Fruit fly (Drosophila melanogaster) whole organism, wandering third instar larva: Measurements from ENCODE around the gene CG9173.
A peak's percentile ranks its signal among the peaks of the same experiment; 100 is the strongest.

ENCODE experiments used
- Abd-B ChIP-seq: fragments of >200 bp; optimal IDR thresholded peaks from 2 replicates; lab custom pipeline; 2017; ENCODE audit warnings: missing biosample characterization, missing genetic modification characterization
- CG32264 ChIP-seq: fragments of 200-800 bp; sonication (Bioruptor generic); optimal IDR thresholded peaks from 2 replicates; lab custom pipeline; 2016; ENCODE audit warnings: missing biosample characterization, missing genetic modification characterization
- CG9705 ChIP-seq: fragments of 200-800 bp; sonication (Bioruptor generic); optimal IDR thresholded peaks from 2 replicates; lab custom pipeline; 2018; ENCODE audit warnings: missing biosample characterization, mild to moderate bottlenecking, missing genetic modification characterization
- CrebA ChIP-seq: fragments of 200-800 bp; sonication (Bioruptor generic); optimal IDR thresholded peaks from 2 replicates; lab custom pipeline; 2016; ENCODE audit warnings: missing biosample characterization, mild to moderate bottlenecking, missing genetic modification characterization, borderline replicate concordance
- Dfd ChIP-seq: fragments of >200 bp; optimal IDR thresholded peaks from 2 replicates; lab custom pipeline; 2017; ENCODE audit warnings: missing biosample characterization, missing genetic modification characterization
- Dif ChIP-seq: fragments of 200-275, 200-300 bp; sonication (Bioruptor generic); optimal IDR thresholded peaks from 2 replicates; lab custom pipeline; 2018; ENCODE audit warnings: missing biosample characterization, missing genetic modification characterization; ENCODE audit not compliant: partially characterized antibody
- GATAd ChIP-seq: sonication (Bioruptor generic); optimal IDR thresholded peaks from 2 replicates; lab custom pipeline; 2016; ENCODE audit warnings: missing biosample characterization, missing genetic modification characterization
- HLH106 ChIP-seq: fragments of 200-800 bp; optimal IDR thresholded peaks from 3 replicates; lab custom pipeline; 2019; ENCODE audit warnings: missing biosample characterization, mild to moderate bottlenecking, missing genetic modification characterization, moderate library complexity
- Hnf4 ChIP-seq: fragments of 200-800 bp; sonication (Bioruptor generic); optimal IDR thresholded peaks from 2 replicates; lab custom pipeline; 2016; ENCODE audit warnings: missing biosample characterization, mild to moderate bottlenecking, missing genetic modification characterization
- Hr83 ChIP-seq: fragments of 200-300 bp; sonication (Bioruptor generic); optimal IDR thresholded peaks from 2 replicates; lab custom pipeline; 2016; ENCODE audit warnings: missing biosample characterization, mild to moderate bottlenecking, missing genetic modification characterization, moderate library complexity; ENCODE audit not compliant: poor library complexity, severe bottlenecking
- Jra ChIP-seq: sonication (Bioruptor generic); optimal IDR thresholded peaks from 2 replicates; lab custom pipeline; 2016; ENCODE audit warnings: missing biosample characterization, missing genetic modification characterization
- Myc ChIP-seq: fragments of >200 bp; optimal IDR thresholded peaks from 2 replicates; lab custom pipeline; 2017
- N ChIP-seq: fragments of >200 bp; optimal IDR thresholded peaks from 2 replicates; lab custom pipeline; 2018; ENCODE audit warnings: missing biosample characterization, missing external identifiers, missing genetic modification characterization
- OdsH ChIP-seq: fragments of 200-800 bp; sonication (Bioruptor generic); optimal IDR thresholded peaks from 2 replicates; lab custom pipeline; 2016; ENCODE audit warnings: missing biosample characterization, mild to moderate bottlenecking, missing genetic modification characterization
- Rel ChIP-seq, 2 experiments: fragments of 200-800 bp; sonication (Bioruptor generic) in 1 of 2; optimal IDR thresholded peaks; 2 replicates in 1 of 2; 3 replicates in 1 of 2; lab custom pipeline; 2016 to 2019; ENCODE audit warnings: mild to moderate bottlenecking in 2 of 2, missing biosample characterization in 2 of 2, missing genetic modification characterization in 2 of 2, moderate library complexity in 1 of 2
- Sp1 ChIP-seq: fragments of 200-800 bp; sonication (Bioruptor generic); optimal IDR thresholded peaks from 3 replicates; lab custom pipeline; 2019; ENCODE audit warnings: missing biosample characterization, mild to moderate bottlenecking, missing genetic modification characterization, moderate library complexity
- Vsx2 ChIP-seq: fragments of 200-300, 225-300 bp; sonication (Bioruptor generic); optimal IDR thresholded peaks from 2 replicates; lab custom pipeline; 2018; ENCODE audit warnings: missing biosample characterization, missing genetic modification characterization; ENCODE audit not compliant: partially characterized antibody
- br ChIP-seq: fragments of 200-800 bp; sonication (Bioruptor generic); optimal IDR thresholded peaks from 2 replicates; lab custom pipeline; 2016; ENCODE audit warnings: missing biosample characterization, missing genetic modification characterization
- brk ChIP-seq: fragments of 200-800 bp; sonication (Bioruptor generic); optimal IDR thresholded peaks from 2 replicates; lab custom pipeline; 2016; ENCODE audit warnings: missing biosample characterization, mild to moderate bottlenecking, missing genetic modification characterization
- dl ChIP-seq, 2 experiments: fragments of 175-275, 200-275 bp in 1 of 2; fragments of 200-275 bp in 1 of 2; sonication (Bioruptor generic); optimal IDR thresholded peaks; lab custom pipeline; 2018; ENCODE audit warnings: mild to moderate bottlenecking in 2 of 2, missing biosample characterization in 2 of 2, missing genetic modification characterization in 2 of 2, moderate library complexity in 2 of 2; ENCODE audit not compliant: partially characterized antibody in 2 of 2, insufficient read depth in 1 of 2
- dmrt93B ChIP-seq: fragments of 200-800 bp; sonication (Bioruptor generic); optimal IDR thresholded peaks from 2 replicates; lab custom pipeline; 2018; ENCODE audit warnings: missing biosample characterization, mild to moderate bottlenecking, missing genetic modification characterization
- dsf ChIP-seq: sonication (Bioruptor generic); optimal IDR thresholded peaks from 2 replicates; lab custom pipeline; 2016; ENCODE audit warnings: missing biosample characterization, missing genetic modification characterization, borderline replicate concordance
- ey ChIP-seq: fragments of 200-800 bp; sonication (Bioruptor generic); optimal IDR thresholded peaks from 2 replicates; lab custom pipeline; 2016; ENCODE audit warnings: missing biosample characterization, missing genetic modification characterization
- foxo ChIP-seq, 2 experiments: fragments of 200-800 bp; sonication (Bioruptor generic); optimal IDR thresholded peaks; 2 replicates in 1 of 2; 3 replicates in 1 of 2; lab custom pipeline; 2016 to 2017; ENCODE audit warnings: missing biosample characterization in 2 of 2, missing genetic modification characterization in 2 of 2
- fru ChIP-seq: fragments of 200-800 bp; sonication (Bioruptor generic); optimal IDR thresholded peaks from 3 replicates; lab custom pipeline; 2016; ENCODE audit warnings: missing biosample characterization, mild to moderate bottlenecking, missing genetic modification characterization
- h ChIP-seq: fragments of 200-800 bp; sonication (Bioruptor generic); optimal IDR thresholded peaks from 3 replicates; lab custom pipeline; 2016; ENCODE audit warnings: missing biosample characterization, mild to moderate bottlenecking, missing genetic modification characterization
- jim ChIP-seq: fragments of 175-275, 200-325 bp; sonication (Bioruptor generic); optimal IDR thresholded peaks from 2 replicates; lab custom pipeline; 2016; ENCODE audit warnings: missing biosample characterization, mild to moderate bottlenecking, missing genetic modification characterization
- lola ChIP-seq: fragments of >200 bp; optimal IDR thresholded peaks from 2 replicates; lab custom pipeline; 2017; ENCODE audit warnings: missing biosample characterization, missing genetic modification characterization
- pan ChIP-seq: fragments of >200 bp; optimal IDR thresholded peaks from 2 replicates; lab custom pipeline; 2017
- psq ChIP-seq: fragments of 200-800 bp; sonication (Bioruptor generic); optimal IDR thresholded peaks from 3 replicates; lab custom pipeline; 2017; ENCODE audit warnings: missing biosample characterization, mild to moderate bottlenecking, missing genetic modification characterization, moderate library complexity
- rgr ChIP-seq: fragments of 200-800 bp; sonication (Bioruptor generic); optimal IDR thresholded peaks from 3 replicates; lab custom pipeline; 2016; ENCODE audit warnings: missing biosample characterization, mild to moderate bottlenecking, missing genetic modification characterization
- sage ChIP-seq: fragments of 200-800 bp; sonication (Bioruptor generic); optimal IDR thresholded peaks from 2 replicates; lab custom pipeline; 2016; ENCODE audit warnings: missing biosample characterization, mild to moderate bottlenecking, missing genetic modification characterization
- sv ChIP-seq: fragments of 200-800 bp; sonication (Bioruptor generic); optimal IDR thresholded peaks from 3 replicates; lab custom pipeline; 2016; ENCODE audit warnings: missing biosample characterization, missing genetic modification characterization
- tai ChIP-seq: sonication (Bioruptor generic); optimal IDR thresholded peaks from 2 replicates; lab custom pipeline; 2016; ENCODE audit warnings: missing biosample characterization, missing genetic modification characterization
- usp ChIP-seq: fragments of >200 bp; optimal IDR thresholded peaks from 2 replicates; lab custom pipeline; 2017; ENCODE audit warnings: missing biosample characterization, missing genetic modification characterization
- woc ChIP-seq: sonication (Bioruptor generic); optimal IDR thresholded peaks from 2 replicates; lab custom pipeline; 2016; ENCODE audit warnings: missing biosample characterization, mild to moderate bottlenecking, missing genetic modification characterization

Gene CG9173

dm6 chr3L:1415931-1416330 lies 7.3 kb downstream of the CG9173 start, which contains the start of gene FucTD:
Gene FucTD, plus strand, starts transcription at chr3L:1416231.
- TF ChIP-seq jim (no peak), rgr (no peak), dl (GFP tag; optimal IDR thresholded peaks at IDR 0.05; lab: Kevin White, UChicago; ENCODE audit: insufficient read depth in 1 of 2, partially characterized antibody in 2 of 2) (no peak), CG32264 (GFP tag; lab: Kevin White, UChicago) (no peak), HLH106 (tag; lab: Kevin White, UChicago) (no peak), foxo (GFP tag; optimal IDR thresholded peaks at IDR 0.05; lab: Kevin White, UChicago) (no peak), Rel (GFP tag; optimal IDR thresholded peaks at IDR 0.05; lab: Kevin White, UChicago) (no peak), Rel (tag; optimal IDR thresholded peaks at IDR 0.05; lab: Kevin White, UChicago) (no peak), lola (GFP tag; lab: Kevin White, UChicago) (no peak), Hr83 (no peak), dsf (GFP tag; lab: Kevin White, UChicago) (no peak), pan (lab: Kevin White, UChicago) (no peak), br (GFP tag; lab: Kevin White, UChicago) (no peak), sv (GFP tag; lab: Kevin White, UChicago) (no peak)

- peak; percentile 51 for TF ChIP-seq br (GFP tag; lab: Kevin White, UChicago)
- no peak for TF ChIP-seq dsf (GFP tag; lab: Kevin White, UChicago)
- no peak for TF ChIP-seq jim
- TF ChIP-seq Abd-B (GFP tag; lab: Kevin White, UChicago) = no peak
- TF ChIP-seq tai (GFP tag; lab: Kevin White, UChicago) = no peak
- no peak for TF ChIP-seq brk (GFP tag; lab: Kevin White, UChicago)
- no peak for TF ChIP-seq lola (GFP tag; lab: Kevin White, UChicago)
- peak; percentile 49 for TF ChIP-seq fru
- TF ChIP-seq Hnf4 (GFP tag; lab: Kevin White, UChicago) = peak; percentile 20
- TF ChIP-seq CG9705 (GFP tag; lab: Kevin White, UChicago) = no peak
- peak in 1 of 2 experiments; percentile 57 for TF ChIP-seq foxo (GFP tag; optimal IDR thresholded peaks at IDR 0.05; lab: Kevin White, UChicago)
- no peak for TF ChIP-seq Dfd (GFP tag; lab: Kevin White, UChicago)
- no peak for TF ChIP-seq Myc (lab: Kevin White, UChicago)
- peak; percentile 1 for TF ChIP-seq OdsH (GFP tag; lab: Kevin White, UChicago)
- peak; percentile 22 for TF ChIP-seq psq (GFP tag; lab: Kevin White, UChicago)
- TF ChIP-seq CG32264 (GFP tag; lab: Kevin White, UChicago) = no peak
- TF ChIP-seq Rel (GFP tag; optimal IDR thresholded peaks at IDR 0.05; lab: Kevin White, UChicago) = no peak
- TF ChIP-seq Rel (tag; optimal IDR thresholded peaks at IDR 0.05; lab: Kevin White, UChicago) = no peak
- no peak for TF ChIP-seq dmrt93B
- no peak for TF ChIP-seq N
- TF ChIP-seq ey (GFP tag; lab: Kevin White, UChicago) = peak; percentile 43
- peak; percentile 61 for TF ChIP-seq rgr
- TF ChIP-seq h (GFP tag; lab: Kevin White, UChicago) = peak; percentile 25
- TF ChIP-seq, all 38 proteins: peak for 9
These were observed 9.2 kb downstream of the CG9173 start for dm6 chr3L:1414032-1414431.

dm6 chr3L:1410369-1411107 lies 12.7 kb downstream of the CG9173 start, which contains the start of gene CG9168:
Gene CG9168, plus strand, starts transcription at chr3L:1411057.
- TF ChIP-seq brk (GFP tag; lab: Kevin White, UChicago) (no peak), dmrt93B (no peak), Sp1 (GFP tag; lab: Kevin White, UChicago) (no peak), GATAd (GFP tag; lab: Kevin White, UChicago) (no peak), CG9705 (GFP tag; lab: Kevin White, UChicago) (no peak)

DNA sequence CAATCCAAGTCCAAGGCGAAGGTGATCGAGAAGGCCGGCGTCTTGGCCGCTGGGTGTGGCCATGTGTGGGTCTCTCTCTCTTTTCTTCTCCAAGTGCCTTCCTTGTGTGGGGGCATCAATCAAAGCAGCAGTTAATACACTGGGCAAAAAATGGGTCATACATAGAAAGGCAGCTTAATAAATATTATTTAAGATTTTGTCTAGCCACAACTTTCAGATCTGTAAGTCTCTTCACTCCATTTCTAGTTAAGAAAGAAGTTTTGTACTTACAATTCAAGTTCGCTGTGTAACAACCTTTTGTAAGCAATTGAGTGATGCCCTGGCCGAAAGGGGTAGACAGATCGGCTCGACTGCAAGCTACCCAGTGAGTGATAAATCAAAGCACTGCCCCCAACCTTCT lies 15.2 kb downstream of the CG9173 start:
- TF ChIP-seq dsf (GFP tag; lab: Kevin White, UChicago) (no peak), Myc (lab: Kevin White, UChicago) (no peak), jim (no peak), h (GFP tag; lab: Kevin White, UChicago) (no peak), HLH106 (tag; lab: Kevin White, UChicago) (no peak), Rel (GFP tag; optimal IDR thresholded peaks at IDR 0.05; lab: Kevin White, UChicago) (no peak), Rel (tag; optimal IDR thresholded peaks at IDR 0.05; lab: Kevin White, UChicago) (no peak), Dfd (GFP tag; lab: Kevin White, UChicago) (no peak), tai (GFP tag; lab: Kevin White, UChicago) (no peak), CG32264 (GFP tag; lab: Kevin White, UChicago) (peak; percentile 17), CrebA (no peak), sage (GFP tag; lab: Kevin White, UChicago) (no peak), lola (GFP tag; lab: Kevin White, UChicago) (no peak), pan (lab: Kevin White, UChicago) (no peak), dmrt93B (peak; percentile 4), CG9705 (GFP tag; lab: Kevin White, UChicago) (no peak), Hr83 (no peak), woc (GFP tag; lab: Kevin White, UChicago) (peak; percentile 52), Jra (GFP tag; lab: Kevin White, UChicago) (no peak), fru (peak; percentile 3), sv (GFP tag; lab: Kevin White, UChicago) (no peak), usp (GFP tag; lab: Kevin White, UChicago) (no peak), Vsx2 (no peak), GATAd (GFP tag; lab: Kevin White, UChicago) (no peak), Dif (GFP tag; lab: Kevin White, UChicago) (no peak), Sp1 (GFP tag; lab: Kevin White, UChicago) (no peak), dl (GFP tag; optimal IDR thresholded peaks at IDR 0.05; lab: Kevin White, UChicago; ENCODE audit: insufficient read depth in 1 of 2, partially characterized antibody in 2 of 2) (no peak)
